Fruit fly (Drosophila melanogaster) Kc167 (cell line): Measurements from ENCODE around the gene CG2991.

Experiments used
- Myc ChIP-seq: fragments of >200 bp; optimal IDR thresholded peaks from 2 replicates; lab custom pipeline; 2017; ENCODE audit warnings: missing external identifiers
- Sin3A ChIP-seq: fragments of >200 bp; optimal IDR thresholded peaks from 2 replicates; lab custom pipeline; 2018; ENCODE audit warnings: missing external identifiers
- h ChIP-seq: fragments of >200 bp; optimal IDR thresholded peaks from 3 replicates; lab custom pipeline; 2018; ENCODE audit warnings: missing external identifiers
- insv ChIP-seq: fragments of >200 bp; optimal IDR thresholded peaks from 3 replicates; lab custom pipeline; 2018; ENCODE audit warnings: missing external identifiers
- psq ChIP-seq: fragments of >200 bp; optimal IDR thresholded peaks from 2 replicates; lab custom pipeline; 2017; ENCODE audit warnings: missing external identifiers
- ttk ChIP-seq: sonication (Bioruptor generic); optimal IDR thresholded peaks from 2 replicates; lab custom pipeline; 2017; ENCODE audit warnings: missing external identifiers

The CG2991 gene

dm6 chr2L:2884683-2885502, 27.9 kb downstream of the CG2991 start:
- no peak for TF ChIP-seq psq

DNA sequence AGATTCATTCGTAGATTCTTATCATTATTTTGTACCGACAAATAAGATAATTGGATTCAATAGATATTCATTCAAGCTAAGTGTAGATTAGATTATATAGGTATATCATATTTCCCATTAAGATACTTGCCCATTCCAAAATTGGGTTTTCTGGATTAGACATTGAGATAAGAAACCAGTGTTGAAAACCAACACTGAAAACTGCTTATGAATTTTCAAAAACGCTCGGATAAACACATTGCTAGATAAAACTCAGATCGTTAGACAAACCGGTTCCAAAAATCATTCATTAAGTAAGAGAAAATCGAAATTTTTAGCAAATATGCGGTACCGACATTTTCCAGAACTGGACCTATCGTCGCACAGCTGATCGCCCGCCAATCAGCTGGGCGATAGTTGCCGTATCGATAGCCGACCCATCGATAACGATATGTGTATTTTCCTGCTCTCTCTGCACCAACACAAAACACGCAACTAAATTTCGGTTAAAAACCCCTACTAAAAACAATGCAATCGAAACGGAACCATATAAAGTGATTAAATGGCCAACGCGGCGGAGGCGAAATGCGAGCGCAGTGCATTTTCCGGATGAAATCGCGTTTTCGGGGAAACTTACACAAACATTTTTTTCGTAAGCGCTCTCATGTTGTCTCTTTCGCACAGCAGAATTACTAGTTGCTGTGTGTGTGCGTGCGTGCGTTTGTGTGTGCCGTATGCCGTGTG, 28.7 kb downstream of the CG2991 start, which contains the start of the genes NTPase and lilli:
Gene NTPase, minus strand, starts transcription at position 348 of the 723 bp plus-strand sequence.
Gene lilli, plus strand, starts transcription at position 427 of the 723 bp plus-strand sequence.
- no peak for TF ChIP-seq ttk (lab: Kevin White, UChicago)
- TF ChIP-seq psq: no peak

- no peak for TF ChIP-seq psq
- TF ChIP-seq insv (lab: Kevin White, UChicago): no peak
- no peak for TF ChIP-seq h (lab: Kevin White, UChicago)
- no peak for TF ChIP-seq ttk (lab: Kevin White, UChicago)
- no peak for TF ChIP-seq Sin3A (lab: Kevin White, UChicago)
- TF ChIP-seq Myc (lab: Kevin White, UChicago): no peak
These were observed 29.2 kb downstream of the CG2991 start for dm6 chr2L:2886226-2886569.

DNA sequence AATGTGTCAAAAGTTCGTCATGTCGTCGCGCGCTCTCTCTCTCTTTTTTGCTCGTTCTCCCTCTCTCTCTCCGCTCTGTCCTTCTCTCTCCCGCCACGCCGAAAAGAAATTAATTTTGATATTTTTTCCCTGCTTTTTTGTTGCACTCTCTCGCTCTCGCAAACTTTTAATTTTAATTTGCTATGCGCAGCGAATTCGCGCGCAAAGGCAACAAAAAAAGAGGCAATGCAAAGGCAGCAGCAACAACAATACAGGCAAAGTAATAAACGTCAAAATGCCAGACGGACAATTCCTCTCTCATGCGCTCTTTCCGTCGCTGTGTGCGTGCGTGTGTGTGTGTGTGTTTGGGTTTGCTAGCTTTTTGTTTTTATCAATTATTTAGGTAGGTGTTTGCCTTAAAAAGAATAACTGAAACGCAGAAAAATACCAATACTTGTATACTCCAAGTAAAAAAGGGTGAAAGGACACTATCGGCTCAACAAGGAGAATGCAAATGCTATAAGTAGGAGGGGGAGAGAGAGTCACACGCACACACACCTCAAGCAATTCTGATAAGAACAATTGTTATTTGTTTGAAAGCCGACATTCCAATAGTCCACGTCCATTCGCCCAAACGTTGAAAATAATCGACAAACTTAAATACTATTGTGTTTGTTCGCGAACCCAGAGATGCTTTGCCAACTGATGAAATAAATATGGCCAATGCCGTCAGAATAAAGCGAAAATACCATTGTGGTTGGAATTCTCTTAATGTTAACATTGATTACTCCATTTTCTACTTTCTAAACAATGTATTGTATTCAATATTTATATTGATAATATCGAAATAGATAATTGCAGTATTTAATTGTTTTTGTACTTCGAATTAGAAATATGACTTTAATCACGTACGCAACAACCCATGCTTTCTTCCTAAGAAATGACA, 29.9 kb downstream of the CG2991 start:
- TF ChIP-seq insv (lab: Kevin White, UChicago) (no peak), h (lab: Kevin White, UChicago) (no peak), Sin3A (lab: Kevin White, UChicago) (no peak), psq (no peak), Myc (lab: Kevin White, UChicago) (no peak), ttk (lab: Kevin White, UChicago) (no peak)

DNA sequence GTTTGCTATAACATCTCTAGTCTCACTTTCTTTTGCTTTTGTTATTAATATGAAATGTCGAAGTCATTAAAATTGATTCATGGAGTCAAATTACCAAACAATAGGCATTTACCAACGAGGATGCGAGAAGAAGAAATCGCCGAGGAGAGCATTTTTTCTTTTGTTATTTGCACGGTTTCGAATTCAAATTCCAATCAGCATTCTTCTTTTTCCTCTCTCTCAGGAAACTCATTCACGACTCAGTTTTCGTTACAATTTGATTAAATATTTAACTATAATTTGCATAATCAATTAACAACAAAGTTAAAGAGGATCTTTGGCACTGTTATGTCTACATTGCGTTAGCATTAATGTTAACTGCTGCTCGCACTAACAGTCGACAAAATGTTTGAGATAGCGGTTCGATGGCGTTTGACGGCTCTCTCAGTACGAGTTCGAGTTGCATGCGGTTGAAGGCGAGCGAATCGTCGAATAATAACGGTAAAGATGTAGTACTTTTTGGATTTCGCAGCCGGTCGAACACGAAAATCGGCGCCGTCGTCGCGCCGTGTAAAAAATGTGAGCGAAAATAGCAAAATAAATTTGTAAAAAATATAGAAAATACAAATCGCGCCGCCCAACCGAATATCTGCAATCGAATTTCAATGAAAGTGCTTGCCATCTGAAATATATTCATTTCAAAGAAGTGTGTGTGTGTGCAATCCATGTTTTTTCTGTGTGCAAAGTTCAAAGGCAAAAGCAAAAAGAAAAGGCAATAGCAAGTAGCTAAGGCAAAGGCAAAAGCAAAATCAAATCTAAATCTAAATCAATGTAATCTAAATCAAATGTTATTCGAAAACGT, 31.0 kb downstream of the CG2991 start:
- no peak for TF ChIP-seq Sin3A (lab: Kevin White, UChicago)
- TF ChIP-seq Myc (lab: Kevin White, UChicago): no peak
- no peak for TF ChIP-seq insv (lab: Kevin White, UChicago)
- no peak for TF ChIP-seq ttk (lab: Kevin White, UChicago)
- TF ChIP-seq h (lab: Kevin White, UChicago): no peak
- TF ChIP-seq psq: no peak

DNA sequence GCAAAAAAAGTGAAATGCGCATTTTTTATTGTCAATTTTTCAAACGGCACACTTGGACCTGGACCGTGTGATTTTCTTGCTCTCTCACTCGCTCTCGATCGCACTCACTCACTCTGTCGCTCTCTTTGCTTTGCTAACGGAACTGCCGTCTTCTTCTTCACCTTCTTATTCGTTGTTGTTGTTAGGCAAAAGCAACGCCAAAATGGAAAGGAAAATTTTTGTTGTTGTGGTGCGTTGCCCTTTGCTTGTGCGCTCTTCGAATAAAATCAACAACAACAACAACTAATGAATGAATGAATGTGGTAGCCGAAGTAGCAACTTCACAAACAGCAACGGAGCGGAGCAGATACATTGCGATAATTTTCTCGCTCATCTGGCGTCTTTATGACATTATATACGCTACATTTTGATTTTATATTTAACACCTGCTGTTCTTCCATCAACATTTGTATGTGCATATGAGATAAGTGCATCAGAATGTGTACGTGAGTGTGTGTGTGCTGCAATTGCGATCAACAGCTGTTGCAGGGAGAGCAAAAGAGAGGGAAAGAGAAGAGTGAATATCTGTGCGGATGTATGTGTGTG, 32.0 kb downstream of the CG2991 start:
- TF ChIP-seq psq: no peak
- no peak for TF ChIP-seq Sin3A (lab: Kevin White, UChicago)
- no peak for TF ChIP-seq Myc (lab: Kevin White, UChicago)
- no peak for TF ChIP-seq ttk (lab: Kevin White, UChicago)
- no peak for TF ChIP-seq h (lab: Kevin White, UChicago)
- TF ChIP-seq insv (lab: Kevin White, UChicago): no peak

- TF ChIP-seq insv (lab: Kevin White, UChicago) (no peak), Sin3A (lab: Kevin White, UChicago) (no peak), Myc (lab: Kevin White, UChicago) (no peak), h (lab: Kevin White, UChicago) (no peak), ttk (lab: Kevin White, UChicago) (no peak), psq (no peak)
These were observed 34.2 kb downstream of the CG2991 start for dm6 chr2L:2891200-2891599.

dm6 chr2L:2894356-2894755, 37.4 kb downstream of the CG2991 start:
- TF ChIP-seq insv (lab: Kevin White, UChicago) (no peak), h (lab: Kevin White, UChicago) (no peak), Myc (lab: Kevin White, UChicago) (no peak), Sin3A (lab: Kevin White, UChicago) (no peak), ttk (lab: Kevin White, UChicago) (no peak)

dm6 chr2L:2897024-2897549, 40.1 kb downstream of the CG2991 start:
- TF ChIP-seq Myc (lab: Kevin White, UChicago) (no peak), Sin3A (lab: Kevin White, UChicago) (no peak), ttk (lab: Kevin White, UChicago) (no peak)

dm6 chr2L:2897710-2898109, 40.7 kb downstream of the CG2991 start:
- TF ChIP-seq Myc (lab: Kevin White, UChicago) (no peak), psq (no peak), insv (lab: Kevin White, UChicago) (no peak), Sin3A (lab: Kevin White, UChicago) (no peak), ttk (lab: Kevin White, UChicago) (no peak), h (lab: Kevin White, UChicago) (no peak)
